Worm (Caenorhabditis elegans) whole organism, midembryonic: ENCODE measurements around the gene C32C4.3.

Source experiments
- cog-1 ChIP-seq: sonication (generic microtip); optimal IDR thresholded peaks from 2 replicates; lab custom pipeline; 2016; ENCODE audit warnings: missing genetic modification characterization, missing compliant biosample characterization
- flt-1 ChIP-seq: fragments of 200-800 bp; sonication (Bioruptor generic); IDR thresholded peaks from 2 replicates; pipeline ENCODE4 v1.3.6; 2022; ENCODE audit warnings: missing genetic modification characterization, missing compliant biosample characterization
- med-1 ChIP-seq: sonication (generic microtip); optimal IDR thresholded peaks from 2 replicates; lab custom pipeline; 2017; ENCODE audit warnings: missing genetic modification characterization, mild to moderate bottlenecking, missing compliant biosample characterization, antibody characterized with exemption, missing genetic modification reagents; ENCODE audit not compliant: insufficient read depth
- ztf-23 ChIP-seq: fragments of 200-800 bp; sonication (Bioruptor generic); IDR thresholded peaks from 2 replicates; pipeline ENCODE4 v1.3.6; 2022; ENCODE audit warnings: missing genetic modification reagents, missing genetic modification characterization, missing compliant biosample characterization

- TF ChIP-seq med-1 (GFP tag; lab: Kevin White, UChicago): no peak
- TF ChIP-seq flt-1 (GFP tag; lab: Robert Waterston, UW): no peak
- TF ChIP-seq ztf-23 (GFP tag; lab: Robert Waterston, UW): no peak
- TF ChIP-seq cog-1 (tag; lab: Kevin White, UChicago): no peak
These were observed 12.4 kb upstream of the C32C4.3 start for ce11 chrV:10659343-10659742.
